Worm (Caenorhabditis elegans): ENCODE measurements around the gene F13A2.9.

- no peak for TF ChIP-seq ama-1 (optimal IDR thresholded peaks at IDR 0.05)
- TF ChIP-seq pes-1 (GFP tag; IDR thresholded peaks at IDR 0.05) = no peak
- TF ChIP-seq hmg-4 (GFP tag; optimal IDR thresholded peaks at IDR 0.05) = no peak
- no peak for TF ChIP-seq B0310.2 (tag; optimal IDR thresholded peaks at IDR 0.05)
Measured at ce11 chrV:4375807-4376564, 11.3 kb downstream of the F13A2.9 start, which contains the start of gene F32D1.7.
